Worm (Caenorhabditis elegans): ENCODE measurements around the gene map-2.

DNA sequence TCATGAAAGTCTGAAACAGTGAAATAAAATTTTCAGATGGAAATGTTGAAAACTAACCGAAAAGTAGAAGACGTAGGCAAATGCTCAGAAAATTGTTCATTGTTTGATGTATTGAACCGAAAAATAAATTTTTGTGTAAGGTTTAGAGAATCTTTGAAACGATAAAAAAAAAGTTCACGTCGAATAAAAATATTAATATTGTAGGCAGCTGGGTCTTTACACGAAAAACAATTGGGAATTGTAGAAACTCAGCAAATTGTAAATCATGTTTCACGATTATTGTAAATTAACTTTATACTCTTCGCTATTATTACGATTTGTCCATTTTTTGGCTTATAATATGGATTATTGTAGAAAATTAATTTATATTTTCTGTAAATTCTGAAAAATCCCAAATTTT is 40.9 kb downstream of the map-2 start, which contains the start of gene Y116A8A.2:
- TF ChIP-seq mec-3 (tag; optimal IDR thresholded peaks at IDR 0.05; ENCODE audit: borderline replicate concordance) (no peak), ama-1 (optimal IDR thresholded peaks at IDR 0.05) (no peak)

Measured in whole organism, late embryonic.